Worm (Caenorhabditis elegans) whole organism, L4/young adult: ENCODE measurements around the gene F25G6.9.

Experiments
- W03F9.2 ChIP-seq: fragments of 150-350 bp; optimal IDR thresholded peaks from 2 replicates; lab custom pipeline; 2014; ENCODE audit warnings: missing biosample characterization, missing genetic modification characterization
- dao-5 ChIP-seq: sonication (generic microtip); optimal IDR thresholded peaks from 2 replicates; lab custom pipeline; 2016; ENCODE audit warnings: missing genotype, missing genetic modification characterization, moderate library complexity, missing compliant biosample characterization
- him-1 ChIP-seq: sonication (generic microtip); optimal IDR thresholded peaks from 2 replicates; lab custom pipeline; 2016; ENCODE audit warnings: missing genotype, missing genetic modification reagents, missing genetic modification characterization, missing compliant biosample characterization

DNA sequence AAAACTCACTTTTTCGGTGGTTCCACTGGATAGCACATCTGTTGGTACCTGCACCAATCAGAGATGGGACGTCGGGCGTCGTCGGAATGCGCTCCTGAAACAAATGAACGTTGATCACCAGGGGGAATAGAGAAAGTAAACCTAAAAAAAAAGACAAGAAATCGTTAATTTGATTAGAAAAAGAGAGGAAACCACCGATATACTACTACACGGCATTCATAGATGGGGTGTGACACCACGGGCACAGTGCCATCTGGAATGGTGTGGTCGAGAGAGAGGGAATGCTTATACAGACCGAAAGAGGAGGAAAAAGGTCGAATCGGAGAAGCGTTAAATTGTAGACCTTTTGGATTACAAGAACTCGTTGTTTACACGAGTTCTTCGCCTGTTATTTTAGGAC lies 18.3 kb upstream of the F25G6.9 start, which contains the start of gene C10B5.3:
- TF ChIP-seq him-1 (tag; lab: Kevin White, UChicago) = no peak
- no peak for TF ChIP-seq dao-5
- TF ChIP-seq W03F9.2 (tag; lab: Kevin White, UChicago) = no peak
